Worm (Caenorhabditis elegans) whole organism, L4/young adult: ENCODE results near the gene ckc-1.

ENCODE experiments used
- W03F9.2 ChIP-seq: fragments of 150-350 bp; optimal IDR thresholded peaks from 2 replicates; lab custom pipeline; 2014; ENCODE audit warnings: missing biosample characterization, missing genetic modification characterization
- dao-5 ChIP-seq: sonication (generic microtip); optimal IDR thresholded peaks from 2 replicates; lab custom pipeline; 2016; ENCODE audit warnings: missing genotype, missing genetic modification characterization, moderate library complexity, missing compliant biosample characterization
- him-1 ChIP-seq: sonication (generic microtip); optimal IDR thresholded peaks from 2 replicates; lab custom pipeline; 2016; ENCODE audit warnings: missing genotype, missing genetic modification reagents, missing genetic modification characterization, missing compliant biosample characterization

ce11 chrX:3535505-3535904 is 40.9 kb upstream of the ckc-1 start:
- TF ChIP-seq him-1 = peak; percentile 61
- no peak for TF ChIP-seq W03F9.2
- no peak for TF ChIP-seq dao-5
